Worm (Caenorhabditis elegans) whole organism, young adult: ENCODE data around the gene ZK1240.5.

Experiments used
- B0261.1 ChIP-seq: sonication (generic microtip); optimal IDR thresholded peaks from 2 replicates; lab custom pipeline; 2016; ENCODE audit warnings: mild to moderate bottlenecking, missing genetic modification characterization, moderate library complexity, missing compliant biosample characterization
- C17E4.6 ChIP-seq: fragments of 200-800 bp; sonication (Bioruptor generic); IDR thresholded peaks from 2 replicates; pipeline ENCODE4 v1.3.6; 2022; ENCODE audit warnings: missing genetic modification reagents, missing genetic modification characterization, missing compliant biosample characterization
- F10E7.11 ChIP-seq: sonication (generic microtip); optimal IDR thresholded peaks from 2 replicates; lab custom pipeline; 2017; ENCODE audit warnings: mild to moderate bottlenecking, missing genetic modification characterization, moderate library complexity, missing compliant biosample characterization
- F23B12.7 ChIP-seq: sonication (generic microtip); optimal IDR thresholded peaks from 2 replicates; lab custom pipeline; 2017; ENCODE audit warnings: missing genetic modification characterization, mild to moderate bottlenecking, missing compliant biosample characterization, antibody characterized with exemption, moderate library complexity; ENCODE audit not compliant: insufficient read depth
- F49E8.2 ChIP-seq: sonication (generic microtip); optimal IDR thresholded peaks from 3 replicates; lab custom pipeline; 2017; ENCODE audit warnings: missing genetic modification characterization, mild to moderate bottlenecking, missing compliant biosample characterization, antibody characterized with exemption, moderate library complexity; ENCODE audit not compliant: insufficient read depth
- K12H6.12 ChIP-seq: fragments of 200-800 bp; sonication (Bioruptor generic); optimal IDR thresholded peaks from 2 replicates; lab custom pipeline; 2018; ENCODE audit warnings: mild to moderate bottlenecking, missing genetic modification characterization, missing compliant biosample characterization
- T26A5.8 ChIP-seq: sonication (generic microtip); optimal IDR thresholded peaks from 2 replicates; lab custom pipeline; 2016; ENCODE audit warnings: missing genetic modification characterization, missing compliant biosample characterization
- Y67H2A.10 ChIP-seq: fragments of 200-800 bp; sonication (Bioruptor generic); conservative IDR thresholded peaks from 2 replicates; pipeline ENCODE4 v1.3.6; 2022; ENCODE audit warnings: missing genetic modification reagents, missing genetic modification characterization, missing compliant biosample characterization
- akir-1 ChIP-seq: fragments of 200-800 bp; sonication (Bioruptor generic); optimal IDR thresholded peaks from 2 replicates; lab custom pipeline; 2018; ENCODE audit warnings: mild to moderate bottlenecking, missing genetic modification characterization, moderate library complexity, missing compliant biosample characterization
- ama-1 ChIP-seq, 3 experiments: fragments of 150-350 bp in 1 of 3; sonication (generic microtip) in 2 of 3; optimal IDR thresholded peaks; 2 replicates each; lab custom pipeline; 2014 to 2018; ENCODE audit warnings: missing biosample characterization in 2 of 3, missing genetic modification characterization in 2 of 3, missing genetic modification reagents in 2 of 3
- aptf-2 ChIP-seq: fragments of 200-800 bp; sonication (Bioruptor generic); conservative IDR thresholded peaks from 2 replicates; pipeline ENCODE4 v1.3.6; 2022; ENCODE audit warnings: missing genetic modification reagents, missing genetic modification characterization, missing compliant biosample characterization
- atf-7 ChIP-seq: sonication (generic microtip); optimal IDR thresholded peaks from 2 replicates; lab custom pipeline; 2017; ENCODE audit warnings: mild to moderate bottlenecking, missing genetic modification characterization, missing compliant biosample characterization
- bed-1 ChIP-seq: fragments of 200-800 bp; sonication (Bioruptor generic); IDR thresholded peaks from 2 replicates; pipeline ENCODE4 v1.3.6; 2022; ENCODE audit warnings: missing genetic modification reagents, missing genetic modification characterization, missing compliant biosample characterization
- bed-2 ChIP-seq: fragments of 200-800 bp; sonication (Bioruptor generic); IDR thresholded peaks from 2 replicates; pipeline ENCODE4 v1.3.6; 2022; ENCODE audit warnings: missing genetic modification reagents, missing genetic modification characterization, missing compliant biosample characterization
- cebp-1 ChIP-seq, 2 experiments: fragments of 200-800 bp in 1 of 2; sonication (Bioruptor generic) in 1 of 2; sonication (generic microtip) in 1 of 2; IDR thresholded peaks in 1 of 2; optimal IDR thresholded peaks in 1 of 2; 2 replicates each; pipeline versions ENCODE4 v1.3.6 to Lab custom; 2017 to 2022; ENCODE audit warnings: missing compliant biosample characterization in 2 of 2, missing genetic modification characterization in 2 of 2, mild to moderate bottlenecking in 1 of 2, missing genetic modification reagents in 1 of 2, moderate library complexity in 1 of 2
- ceh-100 ChIP-seq: fragments of 200-800 bp; sonication (Bioruptor generic); IDR thresholded peaks from 2 replicates; pipeline ENCODE4 v1.3.6; 2022; ENCODE audit warnings: missing genetic modification reagents, missing genetic modification characterization, missing compliant biosample characterization
- ceh-40 ChIP-seq: fragments of 200-800 bp; sonication (Bioruptor generic); IDR thresholded peaks from 2 replicates; pipeline ENCODE4 v1.3.6; 2022; ENCODE audit warnings: missing genetic modification characterization, missing compliant biosample characterization
- chd-7 ChIP-seq: sonication (generic microtip); optimal IDR thresholded peaks from 2 replicates; lab custom pipeline; 2016; ENCODE audit warnings: mild to moderate bottlenecking, missing genetic modification characterization, moderate library complexity, missing compliant biosample characterization
- die-1 ChIP-seq: sonication (generic microtip); optimal IDR thresholded peaks from 2 replicates; lab custom pipeline; 2016; ENCODE audit warnings: missing genotype, mild to moderate bottlenecking, missing genetic modification characterization, missing compliant biosample characterization
- dox-1 ChIP-seq: fragments of 200-800 bp; sonication (Bioruptor generic); IDR thresholded peaks from 2 replicates; pipeline ENCODE4 v1.3.6; 2022; ENCODE audit warnings: missing genetic modification reagents, missing genetic modification characterization, missing compliant biosample characterization
- egl-44 ChIP-seq: fragments of 200-800 bp; sonication (Bioruptor generic); IDR thresholded peaks from 2 replicates; pipeline ENCODE4 v1.3.6; 2022; ENCODE audit warnings: missing genetic modification reagents, missing genetic modification characterization, missing compliant biosample characterization
- hlh-12 ChIP-seq: sonication (generic microtip); optimal IDR thresholded peaks from 2 replicates; lab custom pipeline; 2016; ENCODE audit warnings: missing genetic modification characterization, missing compliant biosample characterization
- hrde-1 ChIP-seq: sonication (generic microtip); optimal IDR thresholded peaks from 2 replicates; lab custom pipeline; 2016; ENCODE audit warnings: missing genetic modification characterization, mild to moderate bottlenecking, missing compliant biosample characterization, moderate library complexity, missing genotype, missing genetic modification reagents, borderline replicate concordance
- hsf-1 ChIP-seq: fragments of 200-800 bp; sonication (Bioruptor generic); IDR thresholded peaks from 2 replicates; pipeline ENCODE4 v1.3.6; 2022; ENCODE audit warnings: missing genetic modification reagents, missing genetic modification characterization, missing compliant biosample characterization
- let-607 ChIP-seq, 2 experiments: fragments of 200-800 bp in 1 of 2; sonication (Bioruptor generic) in 1 of 2; sonication (generic microtip) in 1 of 2; optimal IDR thresholded peaks; 2 replicates each; lab custom pipeline; 2016 to 2018; ENCODE audit warnings: mild to moderate bottlenecking in 2 of 2, missing compliant biosample characterization in 2 of 2, missing genetic modification characterization in 2 of 2, moderate library complexity in 2 of 2, missing genotype in 1 of 2
- lin-35 ChIP-seq, 3 experiments: fragments of 150-350 bp in 2 of 3; sonication (generic microtip) in 1 of 3; optimal IDR thresholded peaks; 2 replicates each; lab custom pipeline; 2014 to 2018; ENCODE audit warnings: missing biosample characterization in 3 of 3, missing genetic modification characterization in 3 of 3, missing genetic modification reagents in 3 of 3
- lin-40 ChIP-seq: sonication (generic microtip); optimal IDR thresholded peaks from 2 replicates; lab custom pipeline; 2016; ENCODE audit warnings: missing genetic modification characterization, mild to moderate bottlenecking, missing compliant biosample characterization, missing genotype, missing genetic modification reagents
- madf-3 ChIP-seq: fragments of 200-800 bp; sonication (Bioruptor generic); IDR thresholded peaks from 2 replicates; pipeline ENCODE4 v1.3.6; 2022; ENCODE audit warnings: missing genetic modification reagents, missing genetic modification characterization, missing compliant biosample characterization
- madf-6 ChIP-seq: fragments of 200-800 bp; sonication (Bioruptor generic); IDR thresholded peaks from 2 replicates; pipeline ENCODE4 v1.3.6; 2022; ENCODE audit warnings: missing genetic modification reagents, missing genetic modification characterization, missing compliant biosample characterization
- mel-28 ChIP-seq: sonication (generic microtip); optimal IDR thresholded peaks from 2 replicates; lab custom pipeline; 2016; ENCODE audit warnings: borderline replicate concordance, mild to moderate bottlenecking, missing genetic modification characterization, missing compliant biosample characterization
- nhr-120 ChIP-seq: fragments of 200-800 bp; sonication (Bioruptor generic); IDR thresholded peaks from 2 replicates; pipeline ENCODE4 v1.3.6; 2022; ENCODE audit warnings: missing genetic modification characterization, missing compliant biosample characterization
- nhr-80 ChIP-seq: sonication (generic microtip); optimal IDR thresholded peaks from 2 replicates; lab custom pipeline; 2016; ENCODE audit warnings: missing genetic modification characterization, missing compliant biosample characterization
- nhr-90 ChIP-seq: sonication (generic microtip); optimal IDR thresholded peaks from 2 replicates; lab custom pipeline; 2016; ENCODE audit warnings: missing genotype, mild to moderate bottlenecking, missing genetic modification characterization, missing compliant biosample characterization
- pha-4 ChIP-seq: fragments of 150-350 bp; sonication (generic microtip); optimal IDR thresholded peaks from 2 replicates; lab custom pipeline; 2014; ENCODE audit warnings: missing biosample characterization, missing genetic modification reagents, missing genetic modification characterization
- rcor-1 ChIP-seq: fragments of 200-800 bp; sonication (Bioruptor generic); IDR thresholded peaks from 2 replicates; pipeline ENCODE4 v1.3.6; 2022; ENCODE audit warnings: missing genetic modification reagents, missing genetic modification characterization, missing compliant biosample characterization
- rpc-1 ChIP-seq, 2 experiments: fragments of 150-350 bp in 1 of 2; sonication (generic microtip) in 1 of 2; optimal IDR thresholded peaks; 2 replicates each; lab custom pipeline; 2014 to 2018; ENCODE audit warnings: missing biosample characterization in 1 of 2, missing genetic modification characterization in 1 of 2, missing genetic modification reagents in 1 of 2, missing genotype in 1 of 2
- snpc-1.1 ChIP-seq: sonication (generic microtip); optimal IDR thresholded peaks from 2 replicates; lab custom pipeline; 2017; ENCODE audit warnings: missing genetic modification characterization, mild to moderate bottlenecking, missing compliant biosample characterization, antibody characterized with exemption, moderate library complexity, missing genotype, missing genetic modification reagents; ENCODE audit not compliant: insufficient read depth
- somi-1 ChIP-seq: fragments of 200-800 bp; sonication (Bioruptor generic); optimal IDR thresholded peaks from 2 replicates; lab custom pipeline; 2018; ENCODE audit warnings: mild to moderate bottlenecking, missing genetic modification characterization, missing compliant biosample characterization
- unc-62 ChIP-seq: fragments of 150-350 bp; optimal IDR thresholded peaks from 2 replicates; lab custom pipeline; 2014; ENCODE audit warnings: missing biosample characterization, missing genetic modification reagents, missing genetic modification characterization
- zim-3 ChIP-seq: sonication (generic microtip); optimal IDR thresholded peaks from 2 replicates; lab custom pipeline; 2017; ENCODE audit warnings: mild to moderate bottlenecking, missing genetic modification characterization, moderate library complexity, missing compliant biosample characterization
- ztf-26 ChIP-seq: sonication (generic microtip); optimal IDR thresholded peaks from 2 replicates; lab custom pipeline; 2017; ENCODE audit warnings: missing genetic modification characterization, missing compliant biosample characterization
- ztf-6 ChIP-seq: fragments of 200-800 bp; sonication (Bioruptor generic); IDR thresholded peaks from 2 replicates; pipeline ENCODE4 v1.3.6; 2022; ENCODE audit warnings: missing genetic modification reagents, missing genetic modification characterization, missing compliant biosample characterization

ZK1240.5 gene

DNA sequence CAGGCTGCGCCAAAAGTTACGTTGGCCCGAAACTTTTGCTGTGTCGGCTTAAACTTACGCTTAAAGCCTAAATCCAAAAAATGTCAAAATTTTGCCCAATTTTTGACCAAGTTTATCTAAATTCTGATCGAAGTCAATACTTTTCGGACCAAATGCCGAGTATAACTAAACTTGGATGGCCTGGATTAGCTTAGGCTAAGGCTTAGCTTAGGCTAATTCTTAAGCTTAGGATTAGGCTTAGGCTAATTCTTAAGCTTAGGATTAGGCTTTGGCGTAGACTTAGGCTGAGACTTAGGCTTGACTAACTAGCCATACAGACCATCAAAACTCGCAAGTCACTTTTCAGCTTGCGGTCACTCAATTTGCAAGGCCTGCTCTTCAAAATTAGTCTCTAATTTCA, 18.4 kb upstream of the ZK1240.5 start:
- no peak for TF ChIP-seq die-1
- no peak for TF ChIP-seq ztf-6 (GFP tag; lab: Robert Waterston, UW)
- no peak for TF ChIP-seq chd-7 (tag; lab: Kevin White, UChicago)
- no peak for TF ChIP-seq B0261.1 (tag; lab: Kevin White, UChicago)
- no peak for TF ChIP-seq lin-35 (GFP tag; optimal IDR thresholded peaks at IDR 0.05; lab: Kevin White, UChicago)
- TF ChIP-seq hsf-1 (GFP tag; lab: Robert Waterston, UW), result no peak
- no peak for TF ChIP-seq nhr-120
- no peak for TF ChIP-seq bed-1 (GFP tag; lab: Robert Waterston, UW)
- no peak for TF ChIP-seq mel-28 (tag; lab: Kevin White, UChicago)
- no peak for TF ChIP-seq zim-3 (tag; lab: Kevin White, UChicago)
- no peak for TF ChIP-seq aptf-2 (GFP tag; lab: Robert Waterston, UW)
- TF ChIP-seq ceh-100 (GFP tag; lab: Robert Waterston, UW), result no peak
- TF ChIP-seq madf-3, result no peak

ce11 chrII:2335572-2335971, 17.8 kb upstream of the ZK1240.5 start, which contains the start of gene F43C11.7:
TSS of gene F43C11.7 (plus strand) at chrII:2335897.
- TF ChIP-seq madf-6 (GFP tag; lab: Robert Waterston, UW) (no peak), unc-62 (peak; percentile 37), ama-1 (optimal IDR thresholded peaks at IDR 0.05; lab: Kevin White, UChicago) (no peak), ama-1 (GFP tag; optimal IDR thresholded peaks at IDR 0.05; lab: Kevin White, UChicago) (no peak), T26A5.8 (tag; lab: Kevin White, UChicago) (no peak), atf-7 (tag; lab: Kevin White, UChicago) (peak; percentile 87), cebp-1 (GFP tag; IDR thresholded peaks at IDR 0.05; lab: Robert Waterston, UW) (no peak), cebp-1 (tag; optimal IDR thresholded peaks at IDR 0.05; lab: Kevin White, UChicago) (peak; percentile 27), nhr-80 (tag; lab: Kevin White, UChicago) (peak; percentile 84), rcor-1 (GFP tag; lab: Robert Waterston, UW) (no peak)

- TF ChIP-seq madf-6 (GFP tag; lab: Robert Waterston, UW) (no peak), nhr-80 (tag; lab: Kevin White, UChicago) (peak; percentile 6)
- TF ChIP-seq, all 124 proteins: peak for 1
Measured at ce11 chrII:2332220-2332619, 14.5 kb upstream of the ZK1240.5 start, which contains the start of gene F43C11.8. TSS of gene F43C11.8 (plus strand) at chrII:2332520.

DNA sequence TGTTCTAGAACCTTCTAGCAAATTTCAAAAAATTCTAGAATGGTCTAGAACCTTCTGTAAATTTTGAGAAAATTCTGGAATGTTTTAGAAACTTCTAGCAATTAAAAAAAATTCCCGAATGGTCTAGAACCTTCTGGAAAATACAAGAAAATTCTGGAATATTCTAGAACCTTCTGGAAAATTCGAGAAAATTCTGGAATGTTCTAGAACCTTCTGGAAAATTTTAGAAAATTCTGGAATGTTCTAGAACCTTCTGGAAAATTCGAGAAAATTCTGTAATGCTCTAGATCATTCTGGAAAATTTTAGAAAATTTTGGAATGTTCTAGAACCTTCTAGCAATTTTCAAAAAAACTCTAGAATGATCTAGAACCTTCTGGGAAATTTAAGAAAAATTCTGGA, 12.7 kb upstream of the ZK1240.5 start:
- TF ChIP-seq F23B12.7 (tag; lab: Kevin White, UChicago) (no peak), ztf-26 (no peak), mel-28 (tag; lab: Kevin White, UChicago) (no peak), egl-44 (GFP tag; lab: Robert Waterston, UW) (no peak), K12H6.12 (tag; lab: Kevin White, UChicago) (no peak), Y67H2A.10 (GFP tag; lab: Robert Waterston, UW) (no peak), snpc-1.1 (tag; lab: Kevin White, UChicago) (no peak), hrde-1 (tag; lab: Kevin White, UChicago) (no peak), bed-1 (GFP tag; lab: Robert Waterston, UW) (no peak), somi-1 (GFP tag; lab: Kevin White, UChicago) (no peak), let-607 (tag; optimal IDR thresholded peaks at IDR 0.05; lab: Kevin White, UChicago) (no peak), ceh-40 (GFP tag; lab: Robert Waterston, UW) (0 out of 2 replicates have a peak, but pooled peaks have one; percentile 67), F49E8.2 (tag; lab: Kevin White, UChicago) (no peak), pha-4 (tag; lab: Kevin White, UChicago) (no peak), dox-1 (peak; percentile 80), nhr-90 (tag; lab: Kevin White, UChicago) (no peak), akir-1 (GFP tag; lab: Kevin White, UChicago) (no peak), rpc-1 (optimal IDR thresholded peaks at IDR 0.05; lab: Kevin White, UChicago) (peak; percentile 40), rpc-1 (tag; optimal IDR thresholded peaks at IDR 0.05; lab: Kevin White, UChicago) (no peak), bed-2 (GFP tag; lab: Robert Waterston, UW) (no peak), F10E7.11 (tag; lab: Kevin White, UChicago) (no peak), C17E4.6 (no peak), hlh-12 (tag; lab: Kevin White, UChicago) (no peak), lin-40 (no peak)
